Worm (Caenorhabditis elegans) whole organism, L4/young adult: Measurements from ENCODE around the gene algn-8.
A peak's percentile ranks its signal among the peaks of the same experiment; 100 is the strongest.

Experiments used
- W03F9.2 ChIP-seq: fragments of 150-350 bp; optimal IDR thresholded peaks from 2 replicates; lab custom pipeline; 2014; ENCODE audit warnings: missing biosample characterization, missing genetic modification characterization
- dao-5 ChIP-seq: sonication (generic microtip); optimal IDR thresholded peaks from 2 replicates; lab custom pipeline; 2016; ENCODE audit warnings: missing genotype, missing genetic modification characterization, moderate library complexity, missing compliant biosample characterization
- him-1 ChIP-seq: sonication (generic microtip); optimal IDR thresholded peaks from 2 replicates; lab custom pipeline; 2016; ENCODE audit warnings: missing genotype, missing genetic modification reagents, missing genetic modification characterization, missing compliant biosample characterization

algn-8 gene

DNA sequence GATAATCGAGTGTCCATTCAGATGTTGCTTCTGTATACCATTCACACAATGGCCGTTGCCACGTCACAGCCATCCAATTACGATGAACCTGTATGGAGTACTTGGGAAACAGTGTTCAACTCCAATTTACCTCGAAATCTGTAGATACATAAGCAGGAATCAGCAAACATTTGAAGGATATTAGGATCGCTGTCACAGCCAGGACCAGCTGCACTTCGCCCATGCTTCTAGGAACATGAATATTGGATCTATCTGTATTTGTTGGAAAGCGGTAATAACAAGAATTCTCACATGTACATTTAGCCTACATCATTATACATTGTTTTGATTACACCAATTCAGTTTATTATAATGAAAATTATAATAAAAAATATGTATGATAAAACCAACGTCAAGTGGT lies at the start of gene algn-8:
algn-8 (minus strand) TSS at position 227 of the 400 bp plus-strand sequence.
- TF ChIP-seq dao-5 = no peak
- TF ChIP-seq W03F9.2 = no peak
- TF ChIP-seq him-1 (tag; lab: Kevin White, UChicago) = no peak

DNA sequence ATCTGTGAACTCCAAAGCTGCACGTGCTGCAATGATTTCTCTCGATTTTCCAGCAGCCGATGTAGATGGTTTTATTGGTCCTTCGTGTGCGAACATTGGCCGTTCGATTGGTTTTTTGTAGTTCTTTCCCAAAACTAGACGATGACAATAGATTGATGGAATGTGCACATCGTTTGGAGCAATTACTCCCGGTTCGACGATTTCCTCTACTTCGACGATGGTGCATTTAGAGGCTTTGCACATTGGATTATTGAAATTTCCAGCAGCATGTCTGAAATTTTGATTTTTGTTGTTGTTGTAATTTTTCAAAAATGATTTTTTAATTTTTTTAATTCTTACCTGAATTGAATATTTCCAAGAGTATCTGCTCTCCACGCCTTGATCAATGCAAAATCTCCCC lies 49.4 kb upstream of the algn-8 start:
- TF ChIP-seq dao-5 (no peak), him-1 (tag; lab: Kevin White, UChicago) (no peak), W03F9.2 (no peak)

DNA sequence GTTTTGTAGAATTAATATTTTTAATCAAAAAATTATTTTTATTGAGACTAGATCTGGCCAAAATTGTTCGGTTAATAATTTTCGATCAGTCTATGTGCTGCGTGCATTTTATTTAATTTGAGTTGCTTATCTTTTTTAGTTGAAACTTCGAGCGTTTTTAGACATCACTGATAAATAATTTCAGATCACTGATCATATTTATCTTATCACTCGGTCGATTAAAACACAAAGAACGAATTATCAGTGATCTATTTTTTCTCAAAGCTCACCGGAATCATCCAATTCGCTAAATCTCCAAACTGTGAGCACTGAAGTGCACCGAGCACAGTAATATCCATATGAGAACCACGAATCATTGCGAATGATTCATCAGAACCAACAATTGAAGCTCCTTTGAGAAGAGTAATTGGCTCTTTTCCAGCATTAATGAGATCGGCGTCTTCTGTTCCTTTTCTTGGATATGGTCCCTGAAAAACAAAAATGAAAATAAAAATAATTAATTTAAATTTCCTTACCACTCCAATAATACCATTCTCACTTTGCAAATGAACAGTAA lies 48.9 kb upstream of the algn-8 start:
- no peak for TF ChIP-seq W03F9.2

DNA sequence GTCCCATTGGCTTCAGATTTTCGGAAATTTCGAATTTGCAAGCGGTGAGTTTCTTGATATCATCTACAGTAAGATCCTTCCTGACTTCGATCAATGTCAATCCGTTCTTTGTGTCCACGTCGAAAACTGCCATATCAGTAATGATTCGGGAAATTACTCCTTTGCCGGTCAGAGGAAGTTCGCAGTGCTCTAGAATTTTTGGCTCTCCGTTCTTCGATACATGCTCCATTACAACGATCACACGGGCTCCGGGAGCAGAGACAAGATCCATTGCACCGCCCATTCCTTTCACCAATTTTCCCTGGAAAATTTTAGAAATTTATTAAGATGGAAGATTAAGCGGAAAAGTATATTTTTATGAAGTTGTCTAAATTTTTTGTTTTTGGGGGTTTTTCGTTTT lies 48.3 kb upstream of the algn-8 start:
- no peak for TF ChIP-seq W03F9.2
- no peak for TF ChIP-seq him-1 (tag; lab: Kevin White, UChicago)
- no peak for TF ChIP-seq dao-5

DNA sequence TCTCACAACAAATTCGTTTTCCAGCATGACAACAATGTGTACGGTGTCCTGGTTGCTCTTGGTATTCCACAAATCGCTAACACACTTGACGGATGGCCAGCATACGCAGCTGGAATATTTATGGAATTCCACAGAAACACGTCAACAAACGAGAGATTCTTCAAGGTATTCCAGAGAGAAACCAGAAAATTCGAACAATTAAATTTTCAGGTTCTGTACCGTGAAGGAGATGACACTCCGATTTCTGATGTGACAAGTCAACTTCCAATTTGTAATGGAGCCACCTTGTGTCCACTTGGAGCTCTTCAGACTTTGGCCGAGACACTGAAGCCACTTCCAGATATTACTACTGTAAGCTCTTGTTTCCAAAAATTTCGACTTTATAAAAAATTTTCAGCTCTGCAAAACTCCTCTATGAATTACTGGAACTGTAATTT lies 47.7 kb upstream of the algn-8 start:
- no peak for TF ChIP-seq dao-5
- no peak for TF ChIP-seq him-1 (tag; lab: Kevin White, UChicago)
- TF ChIP-seq W03F9.2 = peak; percentile 24

DNA sequence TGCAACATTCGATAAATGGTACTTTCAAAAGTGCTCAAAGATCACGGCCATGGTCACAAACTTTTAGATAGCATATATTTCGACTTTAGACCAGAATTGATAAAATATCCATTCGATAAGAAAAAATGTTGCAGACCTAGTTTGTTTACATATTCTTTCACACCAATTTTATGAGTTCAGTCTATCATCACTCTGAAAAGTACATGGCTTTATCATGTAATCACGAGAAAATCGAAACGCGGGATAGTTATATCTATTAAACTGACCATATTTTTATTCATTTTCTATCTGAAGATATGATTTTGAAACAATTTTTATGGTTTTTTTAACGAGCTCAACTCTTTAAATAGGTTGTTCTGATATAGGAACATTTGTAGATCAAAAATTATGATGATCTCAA lies 45.2 kb upstream of the algn-8 start, which contains the start of gene pho-11:
pho-11 (plus strand) TSS at position 374 of the 400 bp plus-strand sequence.
- TF ChIP-seq W03F9.2 (no peak), him-1 (tag; lab: Kevin White, UChicago) (no peak), dao-5 (no peak)

DNA sequence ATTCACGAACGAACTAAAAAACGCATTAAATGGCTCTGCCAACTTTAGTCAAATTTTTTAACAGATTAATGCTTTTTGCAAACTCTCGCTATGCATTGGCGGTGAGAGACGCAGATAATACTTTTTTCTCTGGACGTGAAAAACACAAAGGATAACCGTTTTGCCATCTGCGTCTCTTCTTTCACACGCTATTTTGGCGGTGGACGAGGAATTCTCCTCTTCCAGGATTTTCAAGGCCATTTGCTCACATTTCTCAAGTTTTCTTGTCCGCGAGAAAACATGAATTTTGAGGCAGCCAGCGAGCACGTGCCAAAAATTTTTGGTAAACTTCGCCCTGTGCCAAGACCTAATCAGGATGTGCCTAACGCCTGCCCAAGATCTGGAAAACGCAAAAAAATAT lies 44.8 kb upstream of the algn-8 start:
- TF ChIP-seq him-1 (tag; lab: Kevin White, UChicago) = no peak
- no peak for TF ChIP-seq W03F9.2
- TF ChIP-seq dao-5 = no peak

DNA sequence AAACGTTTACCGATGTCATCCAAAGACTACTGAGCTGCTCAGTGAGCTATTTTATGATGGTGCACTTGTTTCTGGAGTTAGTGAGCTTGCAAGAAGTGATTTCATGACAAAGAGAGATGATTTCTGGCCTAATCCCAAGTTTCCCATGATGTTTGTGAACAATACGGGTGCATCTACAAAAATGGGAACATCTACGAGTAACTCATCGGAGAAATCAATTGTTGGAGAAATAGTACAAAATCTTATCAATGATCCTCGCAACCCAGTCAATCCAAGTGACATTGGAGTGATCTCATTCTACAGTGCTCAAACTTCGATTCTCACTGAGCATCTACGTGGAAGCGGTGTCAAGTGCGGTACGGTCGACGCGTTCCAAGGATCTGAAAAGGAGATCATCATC lies 42.2 kb upstream of the algn-8 start:
- TF ChIP-seq dao-5 (no peak), him-1 (tag; lab: Kevin White, UChicago) (no peak), W03F9.2 (no peak)

DNA sequence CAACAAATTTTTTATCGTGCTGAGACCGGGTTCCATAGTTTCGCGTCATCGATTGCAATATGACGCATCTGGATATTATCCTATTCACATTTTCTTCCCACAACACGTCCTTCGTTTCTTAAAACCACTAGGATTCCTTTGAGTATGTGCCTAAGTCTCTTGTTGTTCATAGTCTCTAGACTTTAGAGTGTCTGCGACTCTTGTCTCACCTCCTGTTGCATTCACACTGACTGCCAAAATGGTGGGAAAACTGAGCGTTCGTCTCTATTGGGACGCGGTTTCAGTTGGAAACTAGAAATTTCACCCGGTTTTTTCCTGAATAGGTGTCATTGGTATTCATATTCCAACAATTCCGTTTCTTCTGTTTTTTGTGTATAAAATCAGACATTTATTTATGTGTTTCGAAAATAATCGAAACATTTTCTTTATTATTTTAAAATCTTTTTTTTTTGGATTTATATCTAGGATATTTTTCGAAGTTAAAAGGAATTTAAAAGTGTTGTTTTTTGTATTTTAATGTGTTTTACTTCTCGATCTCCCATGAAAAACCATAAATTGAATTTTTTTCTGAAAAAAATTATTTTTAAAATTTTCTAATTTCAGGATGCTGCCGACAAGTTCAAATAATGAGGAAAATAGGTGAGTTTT lies 35.5 kb upstream of the algn-8 start, which contains the start of gene C05C10.2:
C05C10.2 (plus strand) TSS at position 598 of the 648 bp plus-strand sequence.
- TF ChIP-seq dao-5 = no peak
- no peak for TF ChIP-seq him-1 (tag; lab: Kevin White, UChicago)
- no peak for TF ChIP-seq W03F9.2

DNA sequence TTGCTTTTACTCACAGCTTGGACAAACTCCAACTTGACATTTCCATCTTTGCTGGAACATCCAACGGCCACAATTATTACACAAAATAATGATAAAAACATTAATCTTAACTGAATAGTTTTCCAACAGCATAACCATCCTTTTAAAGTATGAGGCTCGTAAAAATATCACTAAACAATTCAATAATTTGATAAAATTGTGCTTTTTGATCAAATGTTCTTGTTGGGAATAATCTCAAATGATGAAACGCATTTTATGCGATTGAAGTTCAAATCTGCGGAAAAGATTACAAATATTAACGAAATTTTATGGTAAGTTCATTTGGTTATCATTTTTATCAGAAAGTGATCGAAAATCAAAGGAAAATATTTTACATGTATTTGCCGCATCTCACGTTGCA lies 34.2 kb upstream of the algn-8 start, which contains the start of gene pho-10:
pho-10 (minus strand) TSS at position 101 of the 400 bp plus-strand sequence.
- TF ChIP-seq W03F9.2 (no peak), him-1 (tag; lab: Kevin White, UChicago) (no peak), dao-5 (no peak)

DNA sequence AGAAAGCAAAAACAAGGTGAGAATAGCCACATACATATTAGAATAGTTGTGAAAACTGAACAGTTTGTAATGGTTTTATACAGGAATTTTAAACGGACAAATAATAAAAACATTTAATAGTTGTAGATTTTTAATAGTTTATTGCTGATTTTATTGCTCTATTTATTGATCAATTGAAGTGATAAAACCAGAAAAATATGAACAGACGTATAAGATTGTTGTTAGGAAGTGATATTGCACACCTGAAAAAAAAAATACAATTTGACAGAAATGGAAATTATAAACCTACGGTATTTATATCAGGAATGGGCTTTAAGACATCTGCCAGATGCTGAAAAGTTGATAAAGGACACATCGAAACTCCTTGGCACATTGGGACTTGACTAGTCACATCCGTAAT lies 31.7 kb upstream of the algn-8 start, which contains the start of gene C05C10.8:
C05C10.8 (minus strand) TSS at position 101 of the 400 bp plus-strand sequence.
- TF ChIP-seq him-1 (tag; lab: Kevin White, UChicago) (no peak), dao-5 (no peak), W03F9.2 (no peak)

DNA sequence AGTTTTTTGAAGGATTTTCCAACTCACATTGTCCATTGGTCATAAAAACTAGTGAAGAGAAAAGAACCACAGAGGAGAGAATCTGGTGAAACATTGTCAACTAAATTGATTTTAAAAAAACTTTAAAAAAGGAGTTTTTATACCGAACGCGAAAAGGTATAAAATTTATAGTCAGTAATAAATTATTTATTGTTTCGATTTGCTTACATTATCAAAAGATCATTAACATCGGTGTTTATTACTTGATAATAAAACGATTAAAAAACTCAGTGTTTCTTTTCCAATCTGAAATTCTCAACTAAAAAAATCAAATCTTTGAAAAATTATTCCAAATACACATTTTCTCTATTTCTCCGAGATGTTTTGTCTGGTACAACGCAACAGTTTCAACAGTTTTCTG lies 29.9 kb upstream of the algn-8 start, which contains the start of gene F26C11.4:
F26C11.4 (minus strand) TSS at position 101 of the 400 bp plus-strand sequence.
- TF ChIP-seq him-1 (tag; lab: Kevin White, UChicago) (no peak), dao-5 (no peak), W03F9.2 (no peak)

DNA sequence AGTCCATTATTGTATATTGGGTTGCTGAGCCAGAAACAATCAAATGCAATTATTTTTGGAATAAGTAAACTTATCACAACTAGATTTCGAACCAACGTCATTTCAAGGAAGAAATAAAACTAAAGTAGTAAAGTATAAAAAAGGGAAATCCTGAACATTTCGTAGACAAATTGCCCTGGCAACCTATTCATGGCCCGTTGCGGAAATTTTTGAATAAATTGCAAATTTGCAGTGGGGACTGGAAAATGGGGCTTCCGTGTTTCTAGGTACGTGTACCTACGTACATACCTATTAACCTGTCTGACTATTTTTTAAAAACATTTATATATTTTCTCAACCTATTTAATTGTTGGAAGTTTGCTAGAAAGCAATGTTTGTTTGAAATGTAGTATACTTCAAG lies 28.8 kb upstream of the algn-8 start, which contains the start of gene F26C11.3:
F26C11.3 (minus strand) TSS at position 101 of the 400 bp plus-strand sequence.
- TF ChIP-seq W03F9.2 (no peak), him-1 (tag; lab: Kevin White, UChicago) (no peak), dao-5 (no peak)

DNA sequence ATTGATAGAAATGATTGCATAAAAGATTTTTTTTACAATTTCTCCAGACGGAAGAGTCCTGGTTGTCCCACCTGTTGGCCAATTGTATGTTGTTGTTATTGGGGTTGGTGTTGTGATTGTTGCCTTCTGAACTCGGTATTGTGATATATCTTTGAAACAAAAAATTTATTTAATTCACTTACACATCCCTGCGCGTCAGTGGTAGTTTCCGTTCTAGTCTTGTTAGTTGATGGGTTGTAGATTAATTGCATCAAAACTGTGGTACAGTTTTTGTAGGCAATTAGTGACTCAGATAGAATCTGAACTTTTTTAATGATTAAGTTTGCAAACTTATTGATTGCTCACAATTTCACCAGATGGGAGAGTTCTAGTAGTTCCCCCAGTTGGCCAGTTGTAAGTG lies 18.2 kb upstream of the algn-8 start:
- no peak for TF ChIP-seq dao-5
- no peak for TF ChIP-seq him-1 (tag; lab: Kevin White, UChicago)
- no peak for TF ChIP-seq W03F9.2

DNA sequence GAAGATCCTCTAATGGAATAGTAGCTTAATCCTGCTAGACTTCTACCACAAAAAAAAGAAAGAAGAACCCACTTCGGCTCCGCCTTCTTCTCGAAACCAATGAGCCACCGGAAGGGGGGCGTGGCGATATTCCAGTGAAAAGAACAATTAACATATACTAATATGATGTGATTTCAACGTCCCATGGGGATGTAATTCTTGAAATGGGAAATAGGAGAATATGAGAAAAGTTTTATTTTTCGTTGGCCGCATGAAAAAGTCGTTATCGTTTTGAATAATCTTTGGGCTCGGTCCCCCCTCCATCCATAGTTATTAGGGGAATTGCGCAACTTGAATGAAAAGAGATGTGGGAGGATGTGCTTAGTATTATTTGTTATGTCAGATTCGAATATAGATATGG lies 14.0 kb upstream of the algn-8 start, which contains the start of gene unc-4:
unc-4 (minus strand) TSS at position 101 of the 400 bp plus-strand sequence.
- TF ChIP-seq W03F9.2 = no peak
- no peak for TF ChIP-seq dao-5
- TF ChIP-seq him-1 (tag; lab: Kevin White, UChicago) = no peak
